Worm (Caenorhabditis elegans) whole organism, L1 larva: ENCODE results near the gene klo-1.

ENCODE experiments used
- C16A3.4 ChIP-seq: fragments of 150-350 bp; optimal IDR thresholded peaks from 2 replicates; lab custom pipeline; 2014; ENCODE audit warnings: missing biosample characterization, missing genetic modification characterization
- F16B12.6 ChIP-seq: fragments of 150-350 bp; optimal IDR thresholded peaks from 2 replicates; lab custom pipeline; 2014; ENCODE audit warnings: missing biosample characterization, missing genetic modification characterization
- ama-1 ChIP-seq: fragments of 150-350 bp; optimal IDR thresholded peaks from 2 replicates; lab custom pipeline; 2014
- blmp-1 ChIP-seq: fragments of 150-350 bp; optimal IDR thresholded peaks from 2 replicates; lab custom pipeline; 2014; ENCODE audit warnings: missing biosample characterization, missing genetic modification characterization
- ceh-82 ChIP-seq, 3 experiments: fragments of 150-350 bp in 1 of 3; sonication (generic microtip) in 2 of 3; optimal IDR thresholded peaks; 2 replicates each; lab custom pipeline; 2014 to 2017; ENCODE audit warnings: missing biosample characterization in 3 of 3, missing genetic modification characterization in 3 of 3
- ceh-90 ChIP-seq: sonication (generic microtip); optimal IDR thresholded peaks from 2 replicates; lab custom pipeline; 2016; ENCODE audit warnings: missing genetic modification characterization, missing compliant biosample characterization
- efl-1 ChIP-seq, 4 experiments: fragments of 150-350 bp; optimal IDR thresholded peaks in 3 of 4; peaks in 1 of 4; 1 replicate in 1 of 4; 2 replicates in 3 of 4; lab custom pipeline; 2014; ENCODE audit warnings: missing biosample characterization in 2 of 4, missing genetic modification characterization in 2 of 4, missing genetic modification reagents in 2 of 4
- elt-2 ChIP-seq: sonication (generic microtip); optimal IDR thresholded peaks from 2 replicates; lab custom pipeline; 2016; ENCODE audit warnings: missing genetic modification characterization, mild to moderate bottlenecking, inconsistent platforms, missing compliant biosample characterization, missing genetic modification reagents
- ets-5 ChIP-seq: fragments of 200-800 bp; sonication (Bioruptor generic); IDR thresholded peaks from 2 replicates; pipeline ENCODE4 v1.3.6; 2022; ENCODE audit warnings: missing genetic modification characterization, missing compliant biosample characterization
- fkh-10 ChIP-seq: sonication (generic microtip); optimal IDR thresholded peaks from 2 replicates; lab custom pipeline; 2017; ENCODE audit warnings: missing biosample characterization, missing genetic modification reagents, missing genetic modification characterization
- fkh-4 ChIP-seq: sonication (generic microtip); optimal IDR thresholded peaks from 2 replicates; lab custom pipeline; 2016; ENCODE audit warnings: missing compliant biosample characterization, missing genetic modification characterization, borderline replicate concordance
- fkh-8 ChIP-seq: sonication (generic microtip); optimal IDR thresholded peaks from 2 replicates; lab custom pipeline; 2016; ENCODE audit warnings: mild to moderate bottlenecking, missing genetic modification characterization, missing compliant biosample characterization
- fos-1 ChIP-seq: fragments of 150-350 bp; optimal IDR thresholded peaks from 2 replicates; lab custom pipeline; 2014; ENCODE audit warnings: missing biosample characterization, missing genetic modification characterization
- grh-1 ChIP-seq: fragments of 200-800 bp; sonication (Bioruptor generic); IDR thresholded peaks from 2 replicates; pipeline ENCODE4 v1.3.6; 2022; ENCODE audit warnings: missing genetic modification reagents, missing genetic modification characterization, missing compliant biosample characterization
- hlh-17 ChIP-seq: fragments of 200-800 bp; sonication (Bioruptor generic); optimal IDR thresholded peaks from 2 replicates; lab custom pipeline; 2018; ENCODE audit warnings: missing genetic modification characterization, mild to moderate bottlenecking, missing compliant biosample characterization, moderate library complexity, borderline replicate concordance
- hpl-2 ChIP-seq: fragments of 150-350 bp; optimal IDR thresholded peaks from 2 replicates; lab custom pipeline; 2014; ENCODE audit warnings: missing biosample characterization, missing genetic modification reagents, missing genetic modification characterization
- jun-1 ChIP-seq: fragments of 150-350 bp; optimal IDR thresholded peaks from 2 replicates; lab custom pipeline; 2014; ENCODE audit warnings: missing biosample characterization, missing genetic modification reagents, missing genetic modification characterization
- lin-13 ChIP-seq: fragments of 150-350 bp; optimal IDR thresholded peaks from 2 replicates; lab custom pipeline; 2014; ENCODE audit warnings: missing biosample characterization, missing genetic modification reagents, missing genetic modification characterization
- lin-15B ChIP-seq: fragments of 150-350 bp; sonication (generic microtip); optimal IDR thresholded peaks from 3 replicates; lab custom pipeline; 2014; ENCODE audit warnings: missing biosample characterization, missing genetic modification characterization
- lin-35 ChIP-seq, 2 experiments: fragments of 150-350 bp; optimal IDR thresholded peaks; 2 replicates each; lab custom pipeline; 2014; ENCODE audit warnings: missing biosample characterization in 2 of 2, missing genetic modification characterization in 2 of 2, missing genetic modification reagents in 2 of 2
- lin-39 ChIP-seq: fragments of 150-350 bp; optimal IDR thresholded peaks from 2 replicates; lab custom pipeline; 2014; ENCODE audit warnings: missing biosample characterization, missing genetic modification reagents, missing genetic modification characterization
- lir-3 ChIP-seq: sonication (generic microtip); optimal IDR thresholded peaks from 2 replicates; lab custom pipeline; 2016; ENCODE audit warnings: mild to moderate bottlenecking, missing genetic modification characterization, moderate library complexity, missing compliant biosample characterization; ENCODE audit not compliant: poor library complexity
- lsy-2 ChIP-seq, 2 experiments: fragments of 150-350 bp; optimal IDR thresholded peaks; 2 replicates each; lab custom pipeline; 2014; ENCODE audit warnings: missing biosample characterization in 2 of 2, missing genetic modification characterization in 2 of 2
- mab-9 ChIP-seq: fragments of 200-800 bp; sonication (Bioruptor generic); IDR thresholded peaks from 2 replicates; pipeline ENCODE4 v1.3.6; 2022; ENCODE audit warnings: missing genetic modification reagents, missing genetic modification characterization, missing compliant biosample characterization
- mef-2 ChIP-seq: fragments of 150-350 bp; optimal IDR thresholded peaks from 2 replicates; lab custom pipeline; 2014; ENCODE audit warnings: missing biosample characterization, missing genetic modification characterization
- mep-1 ChIP-seq: fragments of 150-350 bp; optimal IDR thresholded peaks from 2 replicates; lab custom pipeline; 2014; ENCODE audit warnings: missing biosample characterization, missing genetic modification characterization
- nhr-11 ChIP-seq: fragments of 150-350 bp; optimal IDR thresholded peaks from 2 replicates; lab custom pipeline; 2014; ENCODE audit warnings: missing biosample characterization, missing genetic modification characterization
- nhr-12 ChIP-seq: sonication (generic microtip); optimal IDR thresholded peaks from 2 replicates; lab custom pipeline; 2017; ENCODE audit warnings: missing biosample characterization, missing genetic modification characterization
- nhr-20 ChIP-seq: sonication (generic microtip); optimal IDR thresholded peaks from 2 replicates; lab custom pipeline; 2016; ENCODE audit warnings: mild to moderate bottlenecking, missing genetic modification characterization, missing compliant biosample characterization
- nhr-237 ChIP-seq: fragments of 150-350 bp; optimal IDR thresholded peaks from 2 replicates; lab custom pipeline; 2014; ENCODE audit warnings: missing biosample characterization, missing genetic modification characterization
- nhr-28 ChIP-seq: fragments of 150-350 bp; optimal IDR thresholded peaks from 2 replicates; lab custom pipeline; 2014; ENCODE audit warnings: missing biosample characterization, missing genetic modification characterization
- nhr-47 ChIP-seq: sonication (generic microtip); optimal IDR thresholded peaks from 2 replicates; lab custom pipeline; 2016; ENCODE audit warnings: mild to moderate bottlenecking, missing genetic modification characterization, moderate library complexity, missing compliant biosample characterization
- nhr-71 ChIP-seq: sonication (generic microtip); optimal IDR thresholded peaks from 2 replicates; lab custom pipeline; 2016; ENCODE audit warnings: mild to moderate bottlenecking, missing genetic modification characterization, moderate library complexity, missing compliant biosample characterization
- nhr-76 ChIP-seq: sonication (generic microtip); optimal IDR thresholded peaks from 2 replicates; lab custom pipeline; 2017; ENCODE audit warnings: missing biosample characterization, missing genetic modification characterization
- nhr-77 ChIP-seq: fragments of 150-350 bp; optimal IDR thresholded peaks from 2 replicates; lab custom pipeline; 2014; ENCODE audit warnings: missing biosample characterization, missing genetic modification characterization
- nhr-85 ChIP-seq: sonication (generic microtip); peaks from one replicate; lab custom pipeline; 2016; ENCODE audit warnings: missing genetic modification characterization, inconsistent platforms, missing compliant biosample characterization
- skn-1 ChIP-seq: fragments of 150-350 bp; optimal IDR thresholded peaks from 2 replicates; lab custom pipeline; 2014; ENCODE audit warnings: missing biosample characterization, missing genetic modification characterization
- snu-23 ChIP-seq: sonication (generic microtip); optimal IDR thresholded peaks from 2 replicates; lab custom pipeline; 2016; ENCODE audit warnings: missing genetic modification characterization, missing compliant biosample characterization
- sptf-1 ChIP-seq: fragments of 150-350 bp; optimal IDR thresholded peaks from 2 replicates; lab custom pipeline; 2014; ENCODE audit warnings: missing biosample characterization, missing genetic modification characterization
- tlp-1 ChIP-seq: fragments of 150-350 bp; optimal IDR thresholded peaks from 2 replicates; lab custom pipeline; 2014; ENCODE audit warnings: missing biosample characterization, missing genetic modification characterization
- unc-130 ChIP-seq: fragments of 150-350 bp; optimal IDR thresholded peaks from 2 replicates; lab custom pipeline; 2017; ENCODE audit warnings: missing biosample characterization, missing genetic modification characterization, inconsistent platforms
- unc-62 ChIP-seq: fragments of 150-350 bp; optimal IDR thresholded peaks from 2 replicates; lab custom pipeline; 2014; ENCODE audit warnings: missing biosample characterization, missing genetic modification reagents, missing genetic modification characterization
- unc-86 ChIP-seq: sonication (generic microtip); optimal IDR thresholded peaks from 2 replicates; lab custom pipeline; 2016; ENCODE audit warnings: missing genetic modification characterization, missing compliant biosample characterization
- xbp-1 ChIP-seq: sonication (generic microtip); optimal IDR thresholded peaks from 2 replicates; lab custom pipeline; 2016; ENCODE audit warnings: missing genetic modification characterization, missing compliant biosample characterization
- zag-1 ChIP-seq: fragments of 150-350 bp; optimal IDR thresholded peaks from 2 replicates; lab custom pipeline; 2014; ENCODE audit warnings: missing biosample characterization, missing genetic modification characterization
- ztf-11 ChIP-seq, 2 experiments: sonication (generic microtip); optimal IDR thresholded peaks; 2 replicates each; lab custom pipeline; 2016 to 2017; ENCODE audit warnings: missing genetic modification characterization in 2 of 2, missing biosample characterization in 1 of 2, missing compliant biosample characterization in 1 of 2
- ztf-4 ChIP-seq: fragments of 150-350 bp; optimal IDR thresholded peaks from 2 replicates; lab custom pipeline; 2014; ENCODE audit warnings: missing biosample characterization, missing genetic modification characterization

The klo-1 gene

ce11 chrIV:7782292-7782691 is 34.3 kb upstream of the klo-1 start, which contains the start of gene sec-10:
sec-10 (minus strand) TSS chrIV:7782499.
- TF ChIP-seq fkh-4 (tag; lab: Kevin White, UChicago) (no peak), lin-35 (GFP tag; optimal IDR thresholded peaks at IDR 0.05; lab: Kevin White, UChicago) (peak in 1 of 2 experiments; percentile 12), nhr-47 (tag; lab: Kevin White, UChicago) (no peak), lin-13 (GFP tag; lab: Kevin White, UChicago) (peak; percentile 3)

- TF ChIP-seq nhr-77 (tag; lab: Kevin White, UChicago) (no peak), fkh-10 (no peak), lsy-2 (tag; optimal IDR thresholded peaks at IDR 0.05; lab: Kevin White, UChicago) (no peak), nhr-237 (tag; lab: Kevin White, UChicago) (no peak), unc-62 (GFP tag; lab: Kevin White, UChicago) (no peak), ets-5 (GFP tag; lab: Robert Waterston, UW) (no peak), ztf-4 (tag; lab: Kevin White, UChicago) (no peak), unc-130 (tag; lab: Kevin White, UChicago) (no peak), mep-1 (tag; lab: Kevin White, UChicago) (no peak), ama-1 (lab: Kevin White, UChicago) (no peak), ztf-11 (tag; optimal IDR thresholded peaks at IDR 0.05; lab: Kevin White, UChicago) (no peak), grh-1 (GFP tag; lab: Robert Waterston, UW) (no peak), skn-1 (tag; lab: Kevin White, UChicago) (no peak), mef-2 (tag; lab: Kevin White, UChicago) (no peak), nhr-12 (no peak), sptf-1 (tag; lab: Kevin White, UChicago) (no peak), lir-3 (tag; lab: Kevin White, UChicago) (no peak), hlh-17 (no peak)
Measured at ce11 chrIV:7778865-7779264, 30.8 kb upstream of the klo-1 start, which contains the start of gene rpap-3. rpap-3 (minus strand) TSS chrIV:7778965.

ce11 chrIV:7775725-7776124 is 27.7 kb upstream of the klo-1 start, which contains the start of gene swd-2.1:
swd-2.1 (plus strand) TSS chrIV:7776025.
- no peak for TF ChIP-seq tlp-1 (tag; lab: Kevin White, UChicago)
- TF ChIP-seq efl-1 (optimal IDR thresholded peaks at IDR 0.05; lab: Kevin White, UChicago), result no peak
- no peak for TF ChIP-seq efl-1 (GFP tag; optimal IDR thresholded peaks at IDR 0.05 in 1 of 2; lab: Kevin White, UChicago)
- no peak for TF ChIP-seq jun-1 (tag; lab: Kevin White, UChicago)
- TF ChIP-seq zag-1, result no peak
- TF ChIP-seq ceh-90, result no peak
- TF ChIP-seq fos-1 (tag; lab: Kevin White, UChicago), result no peak
- TF ChIP-seq lin-35 (GFP tag; optimal IDR thresholded peaks at IDR 0.05; lab: Kevin White, UChicago), result no peak
- TF ChIP-seq unc-130 (tag; lab: Kevin White, UChicago), result no peak
- no peak for TF ChIP-seq elt-2 (tag; lab: Kevin White, UChicago)
- no peak for TF ChIP-seq nhr-71 (tag; lab: Kevin White, UChicago)
- TF ChIP-seq nhr-76 (tag; lab: Kevin White, UChicago), result no peak
- TF ChIP-seq nhr-85 (tag; lab: Kevin White, UChicago), result no peak
- no peak for TF ChIP-seq unc-86 (tag; lab: Kevin White, UChicago)

- peak; percentile 21 for TF ChIP-seq F16B12.6 (tag; lab: Kevin White, UChicago)
- TF ChIP-seq nhr-237 (tag; lab: Kevin White, UChicago), result no peak
- TF ChIP-seq xbp-1, result peak; percentile 21
- peak; percentile 29 for TF ChIP-seq snu-23 (GFP tag; lab: Kevin White, UChicago)
- TF ChIP-seq nhr-20 (tag; lab: Kevin White, UChicago), result peak; percentile 3
- peak; percentile 26 for TF ChIP-seq nhr-71 (tag; lab: Kevin White, UChicago)
- TF ChIP-seq lin-15B, result peak; percentile 39
- no peak for TF ChIP-seq nhr-28
- peak; percentile 47 to 73 for TF ChIP-seq lsy-2 (tag; optimal IDR thresholded peaks at IDR 0.05; lab: Kevin White, UChicago)
- peak; percentile 14 for TF ChIP-seq nhr-47 (tag; lab: Kevin White, UChicago)
- peak; percentile 33 to 50 for TF ChIP-seq efl-1 (optimal IDR thresholded peaks at IDR 0.05; lab: Kevin White, UChicago)
- peak; percentile 64 to 95 for TF ChIP-seq efl-1 (GFP tag; optimal IDR thresholded peaks at IDR 0.05 in 1 of 2; lab: Kevin White, UChicago)
- peak in 1 of 3 experiments; percentile 18 for TF ChIP-seq ceh-82 (tag; optimal IDR thresholded peaks at IDR 0.05; lab: Kevin White, UChicago)
- TF ChIP-seq lin-39 (tag; lab: Kevin White, UChicago), result no peak
- peak; percentile 27 for TF ChIP-seq nhr-77 (tag; lab: Kevin White, UChicago)
- TF ChIP-seq mab-9 (GFP tag; lab: Robert Waterston, UW), result no peak
- TF ChIP-seq nhr-11 (tag; lab: Kevin White, UChicago), result no peak
- peak; percentile 48 for TF ChIP-seq mep-1 (tag; lab: Kevin White, UChicago)
- no peak for TF ChIP-seq unc-86 (tag; lab: Kevin White, UChicago)
- TF ChIP-seq nhr-85 (tag; lab: Kevin White, UChicago), result peak; percentile 40
- no peak for TF ChIP-seq hpl-2 (GFP tag; lab: Kevin White, UChicago)
- no peak for TF ChIP-seq ztf-4 (tag; lab: Kevin White, UChicago)
- TF ChIP-seq fkh-8 (tag; lab: Kevin White, UChicago), result no peak
- TF ChIP-seq lin-35 (GFP tag; optimal IDR thresholded peaks at IDR 0.05; lab: Kevin White, UChicago), result peak; percentile 41 to 79
- peak; percentile 63 for TF ChIP-seq blmp-1 (tag; lab: Kevin White, UChicago)
- peak; percentile 61 for TF ChIP-seq C16A3.4
Measured at ce11 chrIV:7774206-7774605, 26.2 kb upstream of the klo-1 start, which contains the start of the genes hcf-1 and swd-2.2. hcf-1 (minus strand) TSS chrIV:7774275. swd-2.2 (plus strand) TSS chrIV:7774411.
